Fruit fly (Drosophila melanogaster): ENCODE data around the gene Aasdh.

dm6 chr2L:8449358-8449757 is at the start of gene Aasdh:
- TF ChIP-seq psq (GFP tag; optimal IDR thresholded peaks at IDR 0.05), result no peak
- no peak for TF ChIP-seq Myc (optimal IDR thresholded peaks at IDR 0.05)
- no peak for TF ChIP-seq CG9705 (GFP tag; optimal IDR thresholded peaks at IDR 0.05)
- no peak for TF ChIP-seq Sp1 (GFP tag; optimal IDR thresholded peaks at IDR 0.05)
- no peak for TF ChIP-seq tai (GFP tag; optimal IDR thresholded peaks at IDR 0.05)
- TF ChIP-seq usp (GFP tag; optimal IDR thresholded peaks at IDR 0.05), result no peak
- TF ChIP-seq lola (GFP tag; optimal IDR thresholded peaks at IDR 0.05), result no peak
- no peak for TF ChIP-seq br (GFP tag; optimal IDR thresholded peaks at IDR 0.05)
- TF ChIP-seq sage (GFP tag; optimal IDR thresholded peaks at IDR 0.05), result no peak
- TF ChIP-seq pan (optimal IDR thresholded peaks at IDR 0.05), result no peak
- TF ChIP-seq Vsx2 (GFP tag; optimal IDR thresholded peaks at IDR 0.05; ENCODE audit: partially characterized antibody), result no peak
- no peak for TF ChIP-seq Abd-B (GFP tag; optimal IDR thresholded peaks at IDR 0.05)
